Fruit fly (Drosophila melanogaster) ovary, adult (tissue): Measurements from ENCODE around the gene CG6569.

Experiments
- CG17801 ChIP-seq: fragments of 200-800 bp; optimal IDR thresholded peaks from 2 replicates; lab custom pipeline; 2019; ENCODE audit warnings: missing biosample characterization, mild to moderate bottlenecking, missing genetic modification characterization, moderate library complexity; ENCODE audit not compliant: partially characterized antibody

The CG6569 gene

DNA sequence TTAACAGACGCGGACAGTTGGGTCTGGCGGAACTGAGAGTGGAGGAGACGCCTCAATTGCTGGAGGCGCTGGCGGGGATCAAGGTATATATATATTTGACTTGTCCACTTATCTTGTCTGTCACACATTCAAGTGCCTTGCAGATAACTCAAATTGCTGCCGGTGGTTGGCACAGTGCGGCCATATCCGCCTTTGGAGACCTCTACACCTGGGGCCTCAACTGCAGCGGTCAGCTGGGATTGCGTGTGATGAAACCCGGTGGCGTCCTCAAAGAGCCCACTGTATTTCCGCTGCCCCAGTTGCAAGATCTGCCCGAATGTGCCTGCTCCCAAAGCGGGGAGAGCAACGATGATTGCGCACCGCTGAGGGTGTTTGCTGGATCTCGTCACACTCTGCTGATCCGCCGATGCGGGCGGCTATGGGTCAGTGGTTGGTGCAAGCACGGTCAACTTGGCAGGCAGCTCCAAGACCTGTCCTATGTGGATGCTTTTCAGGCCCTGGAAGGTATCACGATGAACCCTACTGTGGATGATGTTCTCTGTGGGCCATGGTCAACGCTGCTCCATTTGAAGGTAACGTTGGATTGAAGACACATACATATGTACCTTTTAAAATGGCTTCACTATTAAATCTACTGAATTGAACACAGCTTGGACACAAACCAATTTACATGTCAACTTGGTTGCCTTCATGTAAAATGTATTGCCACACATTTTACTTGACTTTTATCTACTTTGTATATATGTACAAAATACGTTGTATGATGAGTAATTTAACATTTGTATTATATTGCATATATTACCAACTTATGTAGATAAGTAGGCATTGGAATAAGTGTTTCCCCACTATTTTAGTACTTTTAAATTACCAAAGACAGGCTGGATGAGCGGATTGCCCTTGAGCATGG is 21.2 kb upstream of the CG6569 start, which contains the start of gene CG43844:
Gene CG43844 (plus strand): TSS at position 844 of the 907 bp plus-strand sequence.
- TF ChIP-seq CG17801 = no peak

DNA sequence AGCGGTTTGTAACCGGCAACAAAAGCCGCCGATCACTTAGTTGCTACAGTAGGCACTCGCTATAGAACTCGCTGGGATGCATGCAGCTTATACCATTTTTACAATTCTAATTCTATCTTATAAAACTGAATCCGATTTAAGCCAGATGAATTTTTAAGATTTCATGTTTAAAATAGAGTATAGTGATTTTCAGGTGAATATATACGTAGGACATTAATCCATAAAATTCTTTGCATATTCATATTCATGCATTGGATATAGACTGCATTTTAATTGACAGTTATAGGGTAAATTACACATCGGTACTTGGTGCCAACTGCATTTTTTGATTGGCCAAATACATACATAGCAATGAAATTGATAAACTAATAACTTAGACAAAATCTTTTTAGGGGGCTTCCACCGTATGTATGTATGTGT is 19.9 kb upstream of the CG6569 start:
- TF ChIP-seq CG17801 = no peak

DNA sequence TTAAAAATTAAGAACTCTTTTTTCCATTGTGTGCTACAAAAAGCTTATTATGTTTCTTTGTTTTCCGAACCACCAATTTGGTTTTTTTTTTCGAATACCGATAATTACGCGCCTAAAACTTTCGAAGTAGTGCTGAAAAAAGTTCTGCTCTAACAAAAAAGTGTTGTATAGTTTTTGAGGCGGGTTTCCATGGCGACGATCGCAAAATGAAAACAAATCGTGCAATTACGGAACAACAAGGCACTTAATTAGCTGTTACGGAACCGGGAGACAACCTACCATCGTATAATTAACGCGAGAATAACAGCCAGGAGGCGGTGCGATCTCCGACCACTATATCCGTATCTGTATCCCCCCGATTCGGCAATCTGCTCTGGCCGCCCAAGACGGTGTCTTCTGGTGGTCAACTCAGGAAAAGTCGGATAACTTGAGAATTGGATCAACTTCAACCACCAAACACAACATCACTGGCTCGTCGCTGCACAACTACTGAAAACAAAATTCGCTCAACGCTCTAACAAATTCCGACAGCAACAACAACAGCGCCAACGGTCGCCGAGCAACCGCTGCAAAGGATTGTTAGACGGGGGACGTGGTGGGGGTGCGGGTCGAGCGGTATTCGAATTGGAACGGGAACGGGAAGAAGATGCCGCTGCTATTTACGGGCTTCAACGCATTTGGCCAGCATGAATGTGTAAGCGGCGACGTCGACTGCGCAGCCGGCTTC is 19.3 kb upstream of the CG6569 start, which contains the start of the genes CG6678 and dnd:
Gene CG6678 (plus strand): TSS at position 169 of the 727 bp plus-strand sequence.
Gene dnd (minus strand): TSS at position 495 of the 727 bp plus-strand sequence.
- no peak for TF ChIP-seq CG17801

DNA sequence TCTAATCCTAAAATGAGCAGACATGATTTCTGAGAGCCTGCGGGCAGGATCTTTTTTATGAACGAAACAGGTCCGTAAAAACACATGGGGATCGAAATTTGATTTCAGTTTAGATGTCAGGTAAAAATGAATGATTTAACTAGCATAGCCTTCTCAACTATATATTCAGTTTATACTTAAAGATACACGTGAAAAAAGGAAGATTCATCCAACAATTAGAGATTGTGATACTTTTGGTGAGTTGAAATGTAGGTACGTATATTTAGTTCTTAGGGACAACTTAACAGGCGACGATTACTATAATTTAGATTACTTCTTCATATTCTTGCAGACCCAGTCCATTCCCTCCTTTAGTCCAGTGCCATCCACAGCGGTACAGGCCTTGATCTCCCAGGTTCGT is 17.7 kb upstream of the CG6569 start, which contains the start of gene CG17819:
Gene CG17819 (minus strand): TSS at position 101 of the 400 bp plus-strand sequence.
- no peak for TF ChIP-seq CG17801

DNA sequence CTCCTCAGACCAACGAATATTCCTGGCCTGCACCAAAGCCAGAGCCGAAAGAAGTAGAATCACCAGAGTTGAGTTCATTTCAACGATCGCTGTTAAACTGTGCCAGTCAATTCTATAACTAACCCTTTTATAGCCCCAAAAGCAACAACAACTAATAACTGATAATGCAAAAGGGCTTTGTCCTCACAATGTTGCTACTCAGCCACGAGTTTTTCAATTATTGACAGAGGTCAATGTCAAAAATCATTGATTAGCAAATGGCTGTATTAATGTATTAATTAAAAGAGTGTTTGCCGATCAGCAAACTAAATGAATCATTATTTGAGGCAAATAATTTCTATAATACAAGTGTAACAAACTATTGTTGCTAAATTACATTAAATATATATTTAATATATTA is 16.6 kb upstream of the CG6569 start, which contains the start of gene fit:
Gene fit (minus strand): TSS at position 101 of the 400 bp plus-strand sequence.
- TF ChIP-seq CG17801 = no peak

DNA sequence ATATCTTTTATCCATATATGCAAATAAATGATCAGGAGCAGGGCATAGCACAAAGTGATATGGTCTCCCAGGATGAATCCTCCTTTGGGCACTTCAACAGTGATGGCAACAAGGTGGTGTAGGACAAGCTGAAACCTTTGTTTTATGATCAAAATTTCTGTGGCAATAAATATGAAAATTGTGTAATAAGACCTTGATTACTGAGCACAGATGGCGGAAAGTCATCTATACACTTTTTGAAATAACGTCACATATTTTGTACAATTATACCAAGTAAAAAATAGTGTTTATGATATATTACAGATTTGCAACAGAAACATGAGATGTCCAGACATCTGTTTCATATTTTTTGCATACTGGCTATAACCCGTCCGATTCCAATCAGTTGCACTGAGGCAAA is 12.8 kb upstream of the CG6569 start, which contains the start of gene CG31465:
Gene CG31465 (plus strand): TSS at position 301 of the 400 bp plus-strand sequence.
- TF ChIP-seq CG17801 = no peak

DNA sequence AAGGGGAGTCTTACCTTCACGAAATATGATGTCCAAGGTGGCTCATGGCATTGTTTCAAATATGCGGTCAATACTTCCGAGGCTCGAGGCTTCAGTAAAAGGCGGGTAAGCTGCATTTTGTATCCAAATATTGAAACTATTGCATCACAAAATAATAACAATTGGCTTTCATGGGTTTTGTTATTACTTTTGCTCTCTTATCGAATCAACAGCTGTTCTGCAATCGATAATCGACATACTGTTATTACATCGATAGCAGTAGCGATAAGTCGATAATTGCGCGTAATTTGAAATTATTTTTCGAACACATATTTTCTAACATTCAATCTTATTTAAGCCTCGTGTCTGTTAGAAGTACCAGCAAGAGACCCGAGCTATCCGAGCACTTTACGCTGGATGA is 10.8 kb upstream of the CG6569 start, which contains the start of gene CG34148:
Gene CG34148 (minus strand): TSS at position 214 of the 400 bp plus-strand sequence.
- TF ChIP-seq CG17801 = no peak

DNA sequence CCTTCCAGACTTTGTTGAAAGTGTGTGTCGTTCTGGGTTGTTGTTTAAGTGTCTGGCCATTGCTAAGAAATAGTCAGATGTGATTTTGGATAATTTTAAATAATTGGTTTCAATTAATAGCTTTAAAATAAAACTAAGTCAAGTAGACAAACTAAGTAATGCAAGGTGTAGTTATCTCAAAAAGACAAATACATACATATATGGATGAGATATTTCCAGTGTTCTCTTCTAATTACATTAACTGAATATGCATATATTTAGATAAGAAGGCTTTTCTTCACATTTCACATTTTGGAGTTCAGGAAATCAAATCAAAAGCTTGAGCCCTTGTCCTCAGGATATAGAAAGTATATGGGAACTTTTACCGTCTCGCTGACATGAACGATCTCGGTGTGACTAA is 9.9 kb upstream of the CG6569 start, which contains the start of gene P5CDh2:
Gene P5CDh2 (plus strand): TSS at position 301 of the 400 bp plus-strand sequence.
- no peak for TF ChIP-seq CG17801

DNA sequence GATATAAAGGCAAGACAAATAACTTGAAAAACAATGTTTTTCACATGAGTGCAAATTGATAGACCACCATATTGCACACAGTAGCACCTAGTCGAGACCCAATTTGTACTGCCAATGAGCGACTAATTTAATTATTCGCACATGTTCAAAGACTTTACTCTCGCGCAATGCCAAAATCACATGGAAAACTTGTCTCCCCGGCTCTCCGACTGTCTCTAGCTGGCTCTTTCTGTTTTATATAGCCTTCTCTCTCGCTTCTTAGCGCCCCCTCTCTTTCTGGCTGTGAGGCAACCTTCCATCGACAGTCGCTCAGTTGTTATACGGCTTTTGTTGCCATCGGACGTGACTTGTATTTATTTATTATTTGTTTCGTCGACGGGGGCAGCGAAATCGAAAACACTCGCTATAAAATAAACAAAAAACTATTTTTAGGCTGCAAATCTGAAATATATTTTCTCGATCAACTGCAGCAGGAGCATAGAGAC is 7.3 kb upstream of the CG6569 start, which contains the start of gene CG6656:
Gene CG6656 (plus strand): TSS at position 312 of the 485 bp plus-strand sequence.
- TF ChIP-seq CG17801 = peak; percentile 53

DNA sequence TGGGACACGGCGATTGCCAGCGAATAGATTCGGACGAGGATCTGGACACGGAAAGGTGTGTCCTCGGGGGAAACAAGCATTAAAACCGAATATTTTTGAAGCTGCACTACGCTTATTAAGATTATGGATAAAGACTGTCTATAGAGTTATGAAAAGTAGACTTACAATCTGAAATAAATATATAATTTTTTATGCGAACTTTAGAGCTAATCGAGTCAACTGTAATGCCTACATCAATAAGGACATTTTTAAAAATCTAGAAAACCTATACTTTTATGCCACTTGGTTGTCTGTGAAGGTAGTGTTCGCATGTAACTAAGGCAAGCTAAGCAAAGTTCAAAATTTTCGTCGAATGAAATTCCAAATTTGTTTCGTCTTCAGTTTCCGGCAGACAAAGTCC is 5.7 kb upstream of the CG6569 start, which contains the start of gene CG31178:
Gene CG31178 (plus strand): TSS at position 301 of the 400 bp plus-strand sequence.
- TF ChIP-seq CG17801 = no peak

DNA sequence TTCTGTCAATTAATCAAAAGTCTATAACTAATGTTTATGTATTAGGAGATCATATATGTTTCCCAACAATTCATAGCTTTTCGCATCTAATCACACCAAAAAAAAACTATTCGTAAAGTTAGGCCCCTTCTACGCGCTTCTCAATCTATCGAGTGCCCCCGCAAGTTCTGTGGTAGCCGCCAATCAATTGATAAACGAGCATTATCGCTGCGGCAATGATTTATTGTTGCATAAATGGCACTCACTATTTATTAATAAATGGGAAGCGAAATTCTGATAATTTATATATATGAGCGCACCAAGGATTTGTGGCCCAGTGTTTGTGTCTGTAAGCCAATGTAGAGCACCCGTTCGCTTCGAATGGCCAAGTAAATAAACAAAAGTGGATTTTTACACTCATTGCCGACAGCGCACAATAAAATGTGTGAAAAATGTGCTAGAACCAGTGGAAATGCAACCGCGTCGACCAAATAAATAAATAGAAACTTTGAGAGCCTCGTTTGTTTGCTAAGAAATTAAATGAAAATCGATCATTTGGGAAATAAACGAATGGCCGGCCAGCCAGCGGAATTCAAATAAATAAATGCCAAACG is 3.7 kb upstream of the CG6569 start:
- no peak for TF ChIP-seq CG17801

DNA sequence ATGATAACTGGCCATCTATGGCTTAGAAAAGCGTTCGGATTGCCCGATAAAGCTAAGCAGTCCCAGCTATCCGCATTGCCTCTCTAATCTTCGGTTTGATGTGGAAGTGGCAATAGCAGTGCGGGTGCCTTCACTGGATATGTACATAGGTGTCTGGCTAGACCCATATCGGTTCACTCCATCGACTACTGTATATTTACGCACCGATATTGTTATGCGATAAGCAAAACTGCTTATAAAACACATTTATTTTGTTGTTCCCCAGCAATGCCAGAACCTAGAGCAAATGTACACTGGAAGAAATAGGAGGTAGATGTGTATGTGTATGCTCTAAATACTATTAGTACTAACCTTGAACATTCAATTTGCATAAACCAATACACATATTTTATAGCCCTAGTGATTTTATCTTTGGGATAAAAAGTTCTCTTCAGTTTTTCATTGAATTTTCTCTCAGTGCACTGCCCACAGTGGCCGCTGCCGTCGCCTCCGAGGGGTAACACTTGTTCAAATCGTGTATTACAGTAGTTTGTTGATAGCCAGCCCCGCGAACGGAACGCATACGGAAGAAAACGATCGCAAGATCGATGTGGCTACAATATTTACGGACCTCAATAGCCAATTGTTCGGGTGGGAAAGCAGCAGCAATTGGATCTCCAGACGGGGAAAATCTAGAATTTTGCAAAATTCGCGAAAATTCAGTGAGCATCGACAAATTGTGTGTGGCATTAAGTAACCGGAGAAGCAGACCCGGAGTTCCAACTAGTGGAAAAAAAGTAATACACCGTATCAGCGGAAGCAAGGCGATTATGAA is 2.6 kb upstream of the CG6569 start, which contains the start of gene CG31431:
Gene CG31431 (plus strand): TSS at position 524 of the 814 bp plus-strand sequence.
- peak; percentile 97 for TF ChIP-seq CG17801

DNA sequence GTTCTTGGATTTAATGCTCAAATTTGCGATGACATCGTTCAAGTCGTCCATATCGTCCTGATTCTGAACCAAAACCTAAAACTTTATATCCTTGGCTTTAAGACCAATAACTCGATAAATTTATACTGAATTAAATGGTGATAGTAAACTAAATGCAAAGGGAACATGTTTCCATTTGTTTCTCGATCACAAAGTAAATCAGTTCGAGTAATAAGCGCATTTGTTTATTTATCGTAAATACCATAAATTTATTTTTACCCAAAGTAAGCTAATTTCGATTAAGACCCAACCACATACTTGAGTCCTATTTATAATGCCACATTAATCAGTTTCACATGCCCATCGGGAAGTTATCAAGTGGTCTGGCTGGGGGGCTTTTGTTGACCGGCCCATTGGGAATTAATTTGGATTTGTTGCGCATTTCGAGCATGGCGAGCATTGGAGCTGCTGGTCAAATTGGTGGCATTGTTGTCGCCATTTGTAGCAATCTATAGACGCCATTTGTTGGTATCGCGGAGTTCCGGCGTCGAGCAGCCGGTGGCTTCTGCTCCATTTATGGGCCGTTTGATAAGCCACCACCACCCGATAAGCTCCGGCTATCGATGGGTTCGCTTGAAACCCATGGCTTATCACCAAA is 1.9 kb upstream of the CG6569 start, which contains the start of gene CG31174:
Gene CG31174 (minus strand): TSS at position 51 of the 637 bp plus-strand sequence.
- TF ChIP-seq CG17801 = no peak

DNA sequence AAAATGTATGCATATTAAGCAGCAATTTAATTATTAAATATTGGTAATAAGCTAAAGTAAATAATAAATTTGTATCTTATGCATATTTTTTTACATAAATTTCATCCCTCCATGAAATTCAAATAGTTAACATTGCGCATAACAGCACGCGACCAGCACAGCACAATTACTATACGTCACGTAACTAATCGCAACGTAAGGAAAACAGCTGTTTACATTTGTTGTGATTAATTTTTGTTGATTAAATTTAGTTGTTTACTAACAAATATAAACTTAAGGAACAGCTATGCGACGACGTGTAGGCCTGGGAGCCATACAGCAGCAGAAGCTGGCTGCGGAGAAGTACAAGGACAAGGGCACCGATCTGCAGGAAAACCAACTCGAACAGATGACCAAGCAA is 2.7 kb downstream of the CG6569 start, which contains the start of gene lsn:
Gene lsn (plus strand): TSS at position 177 of the 400 bp plus-strand sequence.
- TF ChIP-seq CG17801 = no peak
